Fruit fly (Drosophila melanogaster) whole organism, embryonic: ENCODE results near the gene CG6923.

Experiments used
- CG12219 ChIP-seq: fragments of 200-800 bp; sonication (Bioruptor generic); optimal IDR thresholded peaks from 3 replicates; lab custom pipeline; 2018; ENCODE audit warnings: missing biosample characterization, mild to moderate bottlenecking, missing genetic modification characterization
- CG15514 ChIP-seq: fragments of 200-800 bp; sonication (Bioruptor generic); optimal IDR thresholded peaks from 3 replicates; lab custom pipeline; 2017; ENCODE audit warnings: missing biosample characterization, missing genetic modification characterization, mild to moderate bottlenecking, moderate library complexity, missing genetic modification reagents
- CG17829 ChIP-seq: fragments of 200-800 bp; optimal IDR thresholded peaks from 2 replicates; lab custom pipeline; 2019; ENCODE audit warnings: missing biosample characterization, mild to moderate bottlenecking, missing genetic modification characterization, moderate library complexity
- CG31365 ChIP-seq: fragments of 200-800 bp; sonication (Bioruptor generic); optimal IDR thresholded peaks from 2 replicates; lab custom pipeline; 2018; ENCODE audit warnings: missing biosample characterization, mild to moderate bottlenecking, missing genetic modification characterization
- CG31441 ChIP-seq: fragments of 200-800 bp; sonication (Bioruptor generic); IDR thresholded peaks from 2 replicates; pipeline ENCODE4 v1.3.6; 2022; ENCODE audit warnings: missing biosample characterization, missing genetic modification characterization
- CG4424 ChIP-seq: fragments of 200-800 bp; sonication (Bioruptor generic); optimal IDR thresholded peaks from 3 replicates; lab custom pipeline; 2016; ENCODE audit warnings: missing biosample characterization, missing genetic modification characterization
- CG4730 ChIP-seq: fragments of 200-800 bp; sonication (Bioruptor generic); IDR thresholded peaks from 2 replicates; pipeline ENCODE4 v1.3.6; 2022; ENCODE audit warnings: missing biosample characterization, missing genetic modification characterization
- D ChIP-seq, 2 experiments: fragments of 200-800 bp in 1 of 2; fragments of >200 bp in 1 of 2; sonication (Bioruptor generic) in 1 of 2; optimal IDR thresholded peaks; 2 replicates in 1 of 2; 3 replicates in 1 of 2; lab custom pipeline; 2017; ENCODE audit warnings: mild to moderate bottlenecking in 1 of 2, missing biosample characterization in 1 of 2, missing genetic modification characterization in 1 of 2, missing genetic modification reagents in 1 of 2
- NC2α ChIP-seq: fragments of 200-800 bp; sonication (Bioruptor generic); optimal IDR thresholded peaks from 2 replicates; lab custom pipeline; 2016; ENCODE audit warnings: missing biosample characterization, missing genetic modification characterization
- Nf-YB ChIP-seq: fragments of 200-800 bp; sonication (Bioruptor generic); optimal IDR thresholded peaks from 3 replicates; lab custom pipeline; 2019; ENCODE audit warnings: missing biosample characterization, mild to moderate bottlenecking, missing genetic modification characterization, moderate library complexity
- Rfx ChIP-seq: fragments of 200-800 bp; sonication (Bioruptor generic); IDR thresholded peaks from 2 replicates; pipeline ENCODE4 v1.3.6; 2022; ENCODE audit warnings: missing biosample characterization, missing genetic modification characterization
- Trl ChIP-seq, 3 experiments: fragments of >200 bp in 2 of 3; fragments of 200-800 bp in 1 of 3; sonication (Bioruptor generic) in 1 of 3; optimal IDR thresholded peaks; 2 replicates in 1 of 3; 3 replicates in 2 of 3; lab custom pipeline; 2016 to 2017; ENCODE audit warnings: missing biosample characterization in 1 of 3, missing genetic modification characterization in 1 of 3
- cad ChIP-seq: fragments of >200 bp; optimal IDR thresholded peaks from 2 replicates; lab custom pipeline; 2017; ENCODE audit warnings: missing biosample characterization, missing genetic modification characterization
- cas ChIP-seq: fragments of 200-800 bp; sonication (Bioruptor generic); IDR thresholded peaks from 2 replicates; pipeline ENCODE4 v1.3.6; 2022; ENCODE audit warnings: missing biosample characterization, missing genetic modification characterization
- dysf ChIP-seq: fragments of 200-800 bp; sonication (Bioruptor generic); IDR thresholded peaks from 3 replicates; pipeline ENCODE4 v1.3.6; 2022; ENCODE audit warnings: missing biosample characterization, missing genetic modification characterization
- pum ChIP-seq: fragments of 200-800 bp; sonication (Bioruptor generic); optimal IDR thresholded peaks from 2 replicates; lab custom pipeline; 2016; ENCODE audit warnings: missing biosample characterization, missing genetic modification characterization
- tna ChIP-seq: fragments of 200-800 bp; sonication (Bioruptor generic); IDR thresholded peaks from 2 replicates; pipeline ENCODE4 v1.3.6; 2022; ENCODE audit warnings: missing biosample characterization, missing genetic modification characterization; ENCODE audit not compliant: partially characterized antibody

The CG6923 gene

DNA sequence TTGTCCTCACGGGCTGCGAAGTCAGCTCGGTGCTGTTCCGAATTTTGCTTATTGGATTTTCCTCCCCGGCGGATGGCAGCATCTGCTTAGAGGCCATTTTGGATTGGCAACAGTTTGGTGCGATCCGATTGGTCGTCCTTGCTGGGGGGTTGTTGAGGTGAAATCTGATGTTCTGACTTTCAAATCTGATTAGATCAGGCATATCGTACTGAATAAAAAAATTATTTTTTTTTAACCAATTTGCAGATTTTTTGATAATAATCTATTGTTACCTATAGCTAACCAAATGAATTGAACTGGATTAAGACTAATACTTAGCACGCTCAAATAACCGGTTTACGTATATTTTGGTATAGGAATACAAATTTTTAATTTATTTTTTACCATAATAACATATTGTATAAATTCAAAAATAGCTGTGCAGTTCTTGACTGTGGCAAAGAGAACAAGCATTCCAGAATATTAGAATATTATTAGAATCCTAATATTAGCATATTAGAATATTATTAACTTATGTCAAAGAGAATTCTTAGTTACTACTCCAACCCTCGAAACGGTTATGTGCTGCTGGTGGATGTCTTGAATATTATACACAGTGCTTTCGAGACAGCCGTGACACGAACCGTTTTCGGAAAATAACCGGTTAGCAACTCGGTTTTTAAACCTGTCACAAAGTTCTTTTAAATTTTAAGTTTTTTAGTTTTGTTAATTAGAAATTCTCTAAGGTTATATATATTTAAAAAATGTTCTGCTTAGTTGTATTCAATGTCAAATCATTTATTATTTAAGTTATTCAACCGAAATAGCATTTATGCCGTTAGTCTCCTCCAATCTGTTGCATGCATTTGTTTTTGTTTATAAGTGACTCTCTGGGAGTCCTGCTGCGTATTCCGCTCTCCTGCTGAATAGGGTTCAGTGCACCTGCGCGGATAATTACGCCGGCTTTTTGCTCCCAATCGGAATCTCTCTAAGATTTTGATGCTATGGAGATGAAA, 55.2 kb downstream of the CG6923 start, which contains the start of gene Fer3 (continued):
- TF ChIP-seq CG31365 (tag; lab: Kevin White, UChicago) (no peak), NC2α (no peak), CG4424 (GFP tag; lab: Kevin White, UChicago) (no peak), pum (GFP tag; lab: Kevin White, UChicago) (no peak), cad (GFP tag; lab: Kevin White, UChicago) (no peak), D (optimal IDR thresholded peaks at IDR 0.05; lab: Kevin White, UChicago) (peak; percentile 1), D (GFP tag; optimal IDR thresholded peaks at IDR 0.05; lab: Kevin White, UChicago) (no peak), Rfx (no peak), CG31441 (GFP tag; lab: Robert Waterston, UW) (no peak), Trl (optimal IDR thresholded peaks at IDR 0.05; lab: Kevin White, UChicago) (peak in 1 of 2 experiments; percentile 21), Trl (GFP tag; optimal IDR thresholded peaks at IDR 0.05; lab: Kevin White, UChicago) (no peak), CG17829 (no peak), CG15514 (peak; percentile 13), dysf (GFP tag; lab: Robert Waterston, UW) (no peak), tna (GFP tag; lab: Robert Waterston, UW) (no peak), CG12219 (GFP tag; lab: Kevin White, UChicago) (no peak), cas (GFP tag; lab: Robert Waterston, UW) (no peak), Nf-YB (GFP tag; lab: Kevin White, UChicago) (peak; percentile 92), CG4730 (GFP tag; lab: Robert Waterston, UW) (no peak)
